Fruit fly (Drosophila melanogaster): Measurements from ENCODE around the gene mkg-p.

DNA sequence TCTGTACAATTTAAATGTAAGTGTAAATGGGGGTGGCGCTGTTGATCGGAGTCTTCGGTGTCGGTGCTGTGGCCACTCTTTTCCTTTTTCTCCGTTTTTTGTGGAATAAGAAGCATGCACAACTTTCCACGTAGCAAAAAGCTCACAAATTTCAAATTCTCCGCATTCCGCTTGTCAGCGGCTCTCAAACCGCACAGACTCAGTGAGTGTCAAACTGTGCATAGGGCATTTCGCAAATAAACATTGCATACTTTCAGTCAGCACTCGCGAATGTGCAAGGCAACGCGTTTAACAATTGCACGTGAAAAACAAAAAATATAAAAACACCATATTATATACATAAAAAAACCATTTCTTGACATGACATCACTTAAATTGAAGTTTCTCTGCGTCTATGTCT lies 10.1 kb downstream of the mkg-p start:
- TF ChIP-seq CTCF (optimal IDR thresholded peaks at IDR 0.05) (peak in 1 of 2 experiments; percentile 64), CG8478 (optimal IDR thresholded peaks at IDR 0.05) (no peak)
